Worm (Caenorhabditis elegans) whole organism, L4/young adult: ENCODE data around the gene C36C5.4.

ENCODE experiments used
- W03F9.2 ChIP-seq: fragments of 150-350 bp; optimal IDR thresholded peaks from 2 replicates; lab custom pipeline; 2014; ENCODE audit warnings: missing biosample characterization, missing genetic modification characterization
- dao-5 ChIP-seq: sonication (generic microtip); optimal IDR thresholded peaks from 2 replicates; lab custom pipeline; 2016; ENCODE audit warnings: missing genotype, missing genetic modification characterization, moderate library complexity, missing compliant biosample characterization
- him-1 ChIP-seq: sonication (generic microtip); optimal IDR thresholded peaks from 2 replicates; lab custom pipeline; 2016; ENCODE audit warnings: missing genotype, missing genetic modification reagents, missing genetic modification characterization, missing compliant biosample characterization

Gene C36C5.4

ce11 chrV:3193091-3193608, 26.8 kb downstream of the C36C5.4 start, which contains the start of the genes Y73C8B.3 and Y73C8B.9:
Gene Y73C8B.3, minus strand, starts transcription at chrV:3193237.
Gene Y73C8B.9, plus strand, starts transcription at chrV:3193558.
- no peak for TF ChIP-seq him-1
- TF ChIP-seq dao-5: no peak

DNA sequence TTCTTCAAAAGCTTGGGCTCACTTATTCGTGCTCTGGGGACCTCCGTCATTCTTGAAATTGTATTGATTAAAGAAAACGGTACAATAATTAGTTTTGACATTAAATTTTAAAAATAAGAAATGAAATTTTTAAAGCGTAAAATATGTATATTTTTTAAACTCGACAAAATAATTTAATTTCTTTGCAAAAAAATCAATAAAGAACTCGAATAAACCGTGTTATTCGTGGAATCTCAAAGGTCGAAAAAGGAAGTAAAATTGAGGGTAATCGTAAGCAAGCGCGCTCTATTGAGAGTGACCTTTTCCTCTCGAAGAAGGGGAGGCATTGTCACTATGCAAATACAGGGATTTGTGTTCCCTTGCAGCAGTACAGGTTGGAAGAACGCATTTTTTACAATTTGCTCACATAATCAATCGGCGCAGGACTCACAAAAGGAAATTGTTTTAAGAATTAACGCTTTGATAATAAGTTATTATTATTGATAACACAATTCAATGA, 28.6 kb downstream of the C36C5.4 start, which contains the start of gene Y73C8B.2:
Gene Y73C8B.2 (minus strand): TSS at position 51 of the 499 bp plus-strand sequence.
- TF ChIP-seq dao-5 (no peak), W03F9.2 (tag; lab: Kevin White, UChicago) (no peak), him-1 (no peak)

- TF ChIP-seq dao-5 (no peak), him-1 (no peak), W03F9.2 (tag; lab: Kevin White, UChicago) (no peak)
Observed at ce11 chrV:3195814-3196213, 29.5 kb downstream of the C36C5.4 start.

- TF ChIP-seq W03F9.2 (tag; lab: Kevin White, UChicago): no peak
Observed at ce11 chrV:3196832-3197329, 30.5 kb downstream of the C36C5.4 start, which contains the start of the genes Y73C8B.1 and Y73C8B.5. Gene Y73C8B.1, minus strand, starts transcription at chrV:3196882. Gene Y73C8B.5, plus strand, starts transcription at chrV:3197268.

ce11 chrV:3200323-3200722, 34.0 kb downstream of the C36C5.4 start, which contains the start of gene K08D9.4:
Gene K08D9.4, minus strand, starts transcription at chrV:3200423.
- TF ChIP-seq W03F9.2 (tag; lab: Kevin White, UChicago) (no peak), him-1 (no peak), dao-5 (no peak)

ce11 chrV:3204433-3204832, 38.1 kb downstream of the C36C5.4 start:
- TF ChIP-seq him-1 (no peak), W03F9.2 (tag; lab: Kevin White, UChicago) (no peak), dao-5 (no peak)

- no peak for TF ChIP-seq dao-5
- no peak for TF ChIP-seq him-1
Observed at ce11 chrV:3208940-3209339, 42.6 kb downstream of the C36C5.4 start.

DNA sequence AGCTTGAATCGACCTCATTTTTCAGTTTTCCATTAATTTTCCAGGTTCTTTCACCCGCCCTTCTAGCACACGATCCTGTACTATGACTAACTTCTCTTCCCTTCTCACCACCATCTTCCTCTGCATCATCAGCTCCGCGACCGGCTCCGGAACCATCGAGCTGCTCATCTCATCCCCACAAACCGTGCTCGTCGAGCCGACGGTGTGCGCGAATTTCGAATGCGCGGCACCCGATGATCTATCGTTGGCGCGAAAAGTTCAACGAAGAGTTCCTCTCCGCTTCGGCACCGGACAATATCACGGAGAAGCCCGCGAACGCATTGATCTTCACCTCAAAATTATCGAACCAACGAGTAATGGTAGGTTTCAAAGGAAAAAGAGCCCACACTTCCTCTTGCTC, 43.8 kb downstream of the C36C5.4 start, which contains the start of gene apx-1:
Gene apx-1 (plus strand): TSS at position 50 of the 400 bp plus-strand sequence.
- TF ChIP-seq dao-5 (no peak), him-1 (no peak), W03F9.2 (tag; lab: Kevin White, UChicago) (no peak)
